Fruit fly (Drosophila melanogaster) whole organism, adult: ENCODE results near the gene CG10761.

Experiments used
- bab1 ChIP-seq: fragments of 200-800 bp; sonication (Bioruptor generic); optimal IDR thresholded peaks from 3 replicates; lab custom pipeline; 2019; ENCODE audit warnings: missing biosample characterization, mild to moderate bottlenecking, missing genetic modification characterization, moderate library complexity
- cnc ChIP-seq, 2 experiments: fragments of >200 bp; optimal IDR thresholded peaks; 2 replicates each; lab custom pipeline; 2017

DNA sequence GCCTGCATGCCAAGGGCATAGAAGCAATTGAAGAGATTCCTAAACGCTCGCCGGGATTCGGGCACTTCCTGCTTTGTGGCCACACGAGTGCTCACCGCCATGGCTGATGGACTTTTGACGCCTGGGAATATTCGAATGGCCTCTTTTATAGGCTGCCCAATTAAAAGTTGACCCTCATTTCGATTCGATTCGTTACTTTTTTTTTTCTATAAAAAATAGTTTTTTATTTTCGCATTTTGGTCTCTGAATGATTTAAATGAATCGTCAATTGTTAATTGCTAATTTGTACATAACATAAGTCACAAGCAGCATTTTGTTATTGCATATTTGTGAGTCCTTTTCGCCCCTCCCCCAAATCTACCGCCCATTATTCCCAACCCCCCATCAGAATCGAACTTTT, 3.0 kb upstream of the CG10761 start, which contains the start of gene Or7a:
- TF ChIP-seq bab1 (no peak), cnc (optimal IDR thresholded peaks at IDR 0.05; lab: Kevin White, UChicago) (no peak)
